Worm (Caenorhabditis elegans) whole organism, L4 larva: ENCODE data around the gene syd-9.

ENCODE experiments used
- D1046.2 ChIP-seq: fragments of 200-800 bp; sonication (Bioruptor generic); IDR thresholded peaks from 2 replicates; pipeline ENCODE4 v1.3.6; 2022; ENCODE audit warnings: missing genetic modification characterization, missing compliant biosample characterization
- F26F4.8 ChIP-seq: fragments of 200-800 bp; sonication (Bioruptor generic); conservative IDR thresholded peaks from 2 replicates; pipeline ENCODE4 v1.3.6; 2022; ENCODE audit warnings: missing genetic modification characterization, missing compliant biosample characterization
- F37D6.2 ChIP-seq: sonication (generic microtip); optimal IDR thresholded peaks from 2 replicates; lab custom pipeline; 2016; ENCODE audit warnings: mild to moderate bottlenecking, missing genetic modification characterization, missing compliant biosample characterization
- F44E2.7 ChIP-seq: fragments of 200-800 bp; sonication (Bioruptor generic); IDR thresholded peaks from 2 replicates; pipeline ENCODE4 v2.1.2; 2022; ENCODE audit warnings: missing genetic modification characterization, missing compliant biosample characterization
- R02D3.7 ChIP-seq: fragments of 150-350 bp; sonication (generic microtip); optimal IDR thresholded peaks from 3 replicates; lab custom pipeline; 2014; ENCODE audit warnings: missing biosample characterization, missing genetic modification characterization
- T20F7.1 ChIP-seq: fragments of 200-800 bp; sonication (Bioruptor generic); optimal IDR thresholded peaks from 2 replicates; lab custom pipeline; 2018; ENCODE audit warnings: mild to moderate bottlenecking, missing genetic modification characterization, missing compliant biosample characterization
- Y5F2A.4 ChIP-seq: fragments of 200-800 bp; sonication (Bioruptor generic); optimal IDR thresholded peaks from 2 replicates; lab custom pipeline; 2018; ENCODE audit warnings: mild to moderate bottlenecking, missing genetic modification characterization, missing compliant biosample characterization
- Y75B8A.6 ChIP-seq: fragments of 200-800 bp; sonication (Bioruptor generic); IDR thresholded peaks from 2 replicates; pipeline ENCODE4 v1.3.6; 2022; ENCODE audit warnings: missing genetic modification reagents, missing genetic modification characterization, missing compliant biosample characterization
- attf-4 ChIP-seq: sonication (generic microtip); optimal IDR thresholded peaks from 3 replicates; lab custom pipeline; 2017; ENCODE audit warnings: missing biosample characterization, missing genetic modification characterization
- ceh-28 ChIP-seq: fragments of 150-350 bp; optimal IDR thresholded peaks from 2 replicates; lab custom pipeline; 2014; ENCODE audit warnings: missing biosample characterization, missing genetic modification reagents, missing genetic modification characterization
- ces-1 ChIP-seq: fragments of 150-350 bp; sonication (generic microtip); optimal IDR thresholded peaks from 4 replicates; lab custom pipeline; 2014; ENCODE audit warnings: missing biosample characterization, missing genetic modification reagents, missing genetic modification characterization
- cey-2 ChIP-seq: sonication (generic microtip); optimal IDR thresholded peaks from 3 replicates; lab custom pipeline; 2017; ENCODE audit warnings: missing genetic modification characterization, mild to moderate bottlenecking, missing compliant biosample characterization, antibody characterized with exemption, borderline replicate concordance; ENCODE audit not compliant: insufficient read depth
- ctbp-1 ChIP-seq: fragments of 200-800 bp; sonication (Bioruptor generic); IDR thresholded peaks from 2 replicates; pipeline ENCODE4 v1.3.6; 2022; ENCODE audit warnings: missing genetic modification reagents, missing genetic modification characterization, missing compliant biosample characterization
- dpl-1 ChIP-seq: fragments of 150-350 bp; optimal IDR thresholded peaks from 2 replicates; lab custom pipeline; 2014; ENCODE audit warnings: missing biosample characterization, missing genetic modification reagents, missing genetic modification characterization
- duxl-1 ChIP-seq: sonication (generic microtip); optimal IDR thresholded peaks from 2 replicates; lab custom pipeline; 2016; ENCODE audit warnings: mild to moderate bottlenecking, missing genetic modification characterization, moderate library complexity, missing compliant biosample characterization; ENCODE audit not compliant: poor library complexity
- dve-1 ChIP-seq: sonication (generic microtip); optimal IDR thresholded peaks from 2 replicates; lab custom pipeline; 2017; ENCODE audit warnings: antibody characterized with exemption, mild to moderate bottlenecking, missing genetic modification characterization, missing compliant biosample characterization; ENCODE audit not compliant: insufficient read depth
- fkh-10 ChIP-seq: fragments of 150-350 bp; optimal IDR thresholded peaks from 2 replicates; lab custom pipeline; 2014; ENCODE audit warnings: missing biosample characterization, missing genetic modification reagents, missing genetic modification characterization
- fos-1 ChIP-seq: fragments of 150-350 bp; optimal IDR thresholded peaks from 2 replicates; lab custom pipeline; 2014; ENCODE audit warnings: missing biosample characterization, missing genetic modification characterization
- hmg-1.1 ChIP-seq: fragments of 200-800 bp; sonication (Bioruptor generic); IDR thresholded peaks from 2 replicates; pipeline ENCODE4 v1.3.6; 2022; ENCODE audit warnings: missing genetic modification reagents, missing genetic modification characterization, missing compliant biosample characterization
- lim-7 ChIP-seq: fragments of 200-800 bp; sonication (Bioruptor generic); IDR thresholded peaks from 2 replicates; pipeline ENCODE4 v1.3.6; 2022; ENCODE audit warnings: missing genetic modification characterization, missing compliant biosample characterization
- lin-13 ChIP-seq: fragments of 150-350 bp; optimal IDR thresholded peaks from 2 replicates; lab custom pipeline; 2014; ENCODE audit warnings: missing biosample characterization, missing genetic modification reagents, missing genetic modification characterization
- lin-15B ChIP-seq: fragments of 150-350 bp; sonication (generic microtip); optimal IDR thresholded peaks from 3 replicates; lab custom pipeline; 2014; ENCODE audit warnings: missing biosample characterization, missing genetic modification characterization
- lin-29 ChIP-seq: fragments of 200-800 bp; sonication (Bioruptor generic); IDR thresholded peaks from 2 replicates; pipeline ENCODE4 v1.3.6; 2022; ENCODE audit warnings: missing genetic modification reagents, missing genetic modification characterization, missing compliant biosample characterization
- lin-38 ChIP-seq: fragments of 200-800 bp; sonication (Bioruptor generic); IDR thresholded peaks from 2 replicates; pipeline ENCODE4 v1.3.6; 2022; ENCODE audit warnings: missing genetic modification reagents, missing genetic modification characterization, missing compliant biosample characterization
- madf-5 ChIP-seq, 2 experiments: fragments of 200-800 bp; sonication (Bioruptor generic); IDR thresholded peaks; 2 replicates each; pipeline ENCODE4 v1.3.6; 2022; ENCODE audit warnings: missing compliant biosample characterization in 2 of 2, missing genetic modification characterization in 2 of 2
- mdl-1 ChIP-seq, 2 experiments: fragments of 150-350 bp in 1 of 2; sonication (generic microtip) in 1 of 2; optimal IDR thresholded peaks; 2 replicates each; lab custom pipeline; 2014 to 2017; ENCODE audit warnings: missing biosample characterization in 2 of 2, missing genetic modification characterization in 2 of 2
- mep-1 ChIP-seq: fragments of 150-350 bp; sonication (generic microtip); optimal IDR thresholded peaks from 3 replicates; lab custom pipeline; 2014; ENCODE audit warnings: missing biosample characterization, missing genetic modification characterization
- mes-2 ChIP-seq: sonication (generic microtip); optimal IDR thresholded peaks from 2 replicates; lab custom pipeline; 2016; ENCODE audit warnings: missing genotype, mild to moderate bottlenecking, missing genetic modification characterization, missing compliant biosample characterization; ENCODE audit not compliant: poor library complexity, severe bottlenecking
- mxl-2 ChIP-seq: fragments of 200-800 bp; sonication (Bioruptor generic); conservative IDR thresholded peaks from 2 replicates; pipeline ENCODE4 v1.3.6; 2022; ENCODE audit warnings: missing genetic modification reagents, missing genetic modification characterization, missing compliant biosample characterization
- nhr-10 ChIP-seq: fragments of 150-350 bp; optimal IDR thresholded peaks from 2 replicates; lab custom pipeline; 2014; ENCODE audit warnings: missing biosample characterization, missing genetic modification characterization
- nhr-102 ChIP-seq: sonication (generic microtip); optimal IDR thresholded peaks from 2 replicates; lab custom pipeline; 2016; ENCODE audit warnings: mild to moderate bottlenecking, missing genetic modification characterization, moderate library complexity, missing compliant biosample characterization
- nhr-111 ChIP-seq: fragments of 200-800 bp; sonication (Bioruptor generic); optimal IDR thresholded peaks from 2 replicates; lab custom pipeline; 2018; ENCODE audit warnings: mild to moderate bottlenecking, missing genetic modification characterization, missing compliant biosample characterization
- nhr-237 ChIP-seq: sonication (generic microtip); optimal IDR thresholded peaks from 2 replicates; lab custom pipeline; 2017; ENCODE audit warnings: missing biosample characterization, missing genetic modification characterization
- nhr-28 ChIP-seq: fragments of 150-350 bp; optimal IDR thresholded peaks from 2 replicates; lab custom pipeline; 2014; ENCODE audit warnings: missing biosample characterization, missing genetic modification characterization
- nhr-42 ChIP-seq: fragments of 200-800 bp; sonication (Bioruptor generic); IDR thresholded peaks from 2 replicates; pipeline ENCODE4 v1.3.6; 2022; ENCODE audit warnings: missing genetic modification characterization, missing compliant biosample characterization
- nhr-76 ChIP-seq: fragments of 150-350 bp; optimal IDR thresholded peaks from 2 replicates; lab custom pipeline; 2014; ENCODE audit warnings: missing biosample characterization, missing genetic modification characterization
- pha-4 ChIP-seq, 2 experiments: fragments of 150-350 bp in 1 of 2; fragments of 200-800 bp in 1 of 2; sonication (Bioruptor generic) in 1 of 2; IDR thresholded peaks in 1 of 2; optimal IDR thresholded peaks in 1 of 2; 2 replicates each; pipeline versions ENCODE4 v1.3.6 to Lab custom; 2014 to 2022; ENCODE audit warnings: missing genetic modification characterization in 2 of 2, missing genetic modification reagents in 2 of 2, missing biosample characterization in 1 of 2, missing compliant biosample characterization in 1 of 2
- rbr-2 ChIP-seq: sonication (generic microtip); optimal IDR thresholded peaks from 2 replicates; lab custom pipeline; 2016; ENCODE audit warnings: missing genotype, missing genetic modification characterization, missing compliant biosample characterization
- sdz-12 ChIP-seq: fragments of 200-800 bp; sonication (Bioruptor generic); optimal IDR thresholded peaks from 2 replicates; lab custom pipeline; 2018; ENCODE audit warnings: mild to moderate bottlenecking, missing genetic modification characterization, missing compliant biosample characterization
- set-16 ChIP-seq: fragments of 200-800 bp; sonication (Bioruptor generic); IDR thresholded peaks from 2 replicates; pipeline ENCODE4 v1.3.6; 2022; ENCODE audit warnings: missing genetic modification reagents, missing genetic modification characterization, missing compliant biosample characterization
- skn-1 ChIP-seq: fragments of 150-350 bp; optimal IDR thresholded peaks from 2 replicates; lab custom pipeline; 2014; ENCODE audit warnings: missing biosample characterization, missing genetic modification characterization
- snpc-4 ChIP-seq: fragments of 150-350 bp; optimal IDR thresholded peaks from 2 replicates; lab custom pipeline; 2014; ENCODE audit warnings: missing biosample characterization, missing genetic modification characterization
- unc-130 ChIP-seq: sonication (generic microtip); optimal IDR thresholded peaks from 2 replicates; lab custom pipeline; 2016; ENCODE audit warnings: missing genetic modification reagents, missing genetic modification characterization, missing compliant biosample characterization
- unc-62 ChIP-seq, 3 experiments: fragments of 150-350 bp in 1 of 3; sonication (generic microtip); optimal IDR thresholded peaks in 2 of 3; peaks in 1 of 3; 1 replicate in 1 of 3; 2 replicates in 2 of 3; lab custom pipeline; 2014 to 2017; ENCODE audit warnings: missing biosample characterization in 3 of 3, missing genetic modification characterization in 3 of 3, missing genetic modification reagents in 3 of 3, missing genotype in 1 of 3
- zag-1 ChIP-seq: fragments of 150-350 bp; optimal IDR thresholded peaks from 2 replicates; lab custom pipeline; 2014; ENCODE audit warnings: missing biosample characterization, missing genetic modification characterization
- zfp-2 ChIP-seq: sonication (generic microtip); optimal IDR thresholded peaks from 2 replicates; lab custom pipeline; 2016; ENCODE audit warnings: mild to moderate bottlenecking, missing genetic modification characterization, missing compliant biosample characterization
- zip-2 ChIP-seq: fragments of 150-350 bp; optimal IDR thresholded peaks from 2 replicates; lab custom pipeline; 2014; ENCODE audit warnings: missing biosample characterization, missing genetic modification characterization

syd-9 gene

DNA sequence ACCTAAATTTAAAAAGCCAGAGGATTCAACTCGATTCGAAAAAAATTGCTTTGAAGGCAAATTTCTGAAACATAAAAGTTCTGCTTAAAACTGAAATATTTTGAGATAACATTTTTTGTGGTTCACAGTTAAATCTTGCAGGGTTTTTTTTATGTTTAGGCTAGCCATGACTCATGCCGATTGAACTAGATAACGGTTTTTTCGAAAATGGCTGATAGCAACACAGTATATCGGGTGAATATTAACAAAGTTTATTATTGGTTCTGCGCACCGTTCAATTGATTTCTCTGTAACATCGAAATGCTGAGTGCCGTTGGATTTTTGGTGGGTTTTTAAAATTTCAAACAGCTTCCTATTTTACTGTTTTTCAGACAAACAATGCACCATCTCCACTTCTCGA lies 40.6 kb upstream of the syd-9 start, which contains the start of gene F43E12.1:
Gene F43E12.1 (plus strand): TSS at position 301 of the 400 bp plus-strand sequence.
- TF ChIP-seq nhr-111 (GFP tag; lab: Kevin White, UChicago) (no peak), nhr-10 (no peak), fos-1 (tag; lab: Kevin White, UChicago) (no peak), R02D3.7 (tag; lab: Kevin White, UChicago) (no peak), dpl-1 (GFP tag; lab: Kevin White, UChicago) (no peak), sdz-12 (GFP tag; lab: Kevin White, UChicago) (no peak)

DNA sequence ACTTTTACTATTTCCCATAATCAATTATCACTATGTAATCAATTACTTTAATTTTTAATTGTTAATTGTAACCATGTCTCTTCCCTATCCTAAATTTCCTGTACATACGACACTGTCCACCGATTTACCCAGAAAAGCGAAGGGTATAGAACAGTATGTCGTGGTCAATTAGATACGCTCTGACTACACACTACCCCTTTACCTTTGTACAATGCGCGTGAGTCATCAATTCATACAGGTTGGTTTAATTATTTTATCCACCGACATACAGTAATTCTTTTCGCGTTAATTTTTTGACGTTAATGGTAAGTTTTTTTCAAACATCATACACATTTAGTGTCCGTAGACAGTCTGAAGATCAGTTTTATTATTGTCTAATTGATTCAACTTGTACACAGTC lies 36.3 kb upstream of the syd-9 start:
- peak; percentile 90 for TF ChIP-seq lin-29 (GFP tag; lab: Robert Waterston, UW)
- TF ChIP-seq nhr-111 (GFP tag; lab: Kevin White, UChicago), result no peak
- peak; percentile 98 for TF ChIP-seq dve-1 (tag; lab: Kevin White, UChicago)
- peak; percentile 99 for TF ChIP-seq mep-1 (tag; lab: Kevin White, UChicago)
- no peak for TF ChIP-seq Y5F2A.4 (GFP tag; lab: Kevin White, UChicago)
- TF ChIP-seq nhr-102 (tag; lab: Kevin White, UChicago), result peak; percentile 98
- 0 out of 2 replicates have a peak, but pooled peaks have one; percentile 49 for TF ChIP-seq D1046.2 (GFP tag; lab: Robert Waterston, UW)
- TF ChIP-seq rbr-2 (tag; lab: Kevin White, UChicago), result peak; percentile 94
- TF ChIP-seq zip-2 (tag; lab: Kevin White, UChicago), result peak; percentile 86
- TF ChIP-seq nhr-42 (GFP tag; lab: Robert Waterston, UW), result peak; percentile 97
- peak; percentile 90 for TF ChIP-seq T20F7.1 (GFP tag; lab: Kevin White, UChicago)
- no peak for TF ChIP-seq Y75B8A.6 (GFP tag; lab: Robert Waterston, UW)
- no peak for TF ChIP-seq R02D3.7 (tag; lab: Kevin White, UChicago)
- peak; percentile 60 for TF ChIP-seq fos-1 (tag; lab: Kevin White, UChicago)
- TF ChIP-seq zag-1 (tag; lab: Kevin White, UChicago), result no peak
- TF ChIP-seq zfp-2, result peak; percentile 47
- TF ChIP-seq skn-1 (tag; lab: Kevin White, UChicago), result no peak
- peak; percentile 84 for TF ChIP-seq lin-13
- no peak for TF ChIP-seq ctbp-1 (GFP tag; lab: Robert Waterston, UW)
- peak; percentile 98 for TF ChIP-seq hmg-1.1
- peak; percentile 73 for TF ChIP-seq lin-38 (GFP tag; lab: Robert Waterston, UW)
- peak; percentile 84 for TF ChIP-seq pha-4 (GFP tag; IDR thresholded peaks at IDR 0.05; lab: Robert Waterston, UW)
- peak; percentile 50 for TF ChIP-seq pha-4 (tag; optimal IDR thresholded peaks at IDR 0.05; lab: Kevin White, UChicago)
- TF ChIP-seq attf-4 (tag; lab: Kevin White, UChicago), result no peak
- TF ChIP-seq snpc-4 (tag; lab: Kevin White, UChicago), result no peak
- TF ChIP-seq ceh-28 (tag; lab: Kevin White, UChicago), result peak; percentile 38
- no peak for TF ChIP-seq fkh-10 (GFP tag; lab: Kevin White, UChicago)
- no peak for TF ChIP-seq lim-7
- no peak for TF ChIP-seq madf-5 (GFP tag; IDR thresholded peaks at IDR 0.05; lab: Robert Waterston, UW)
- TF ChIP-seq duxl-1 (tag; lab: Kevin White, UChicago), result peak; percentile 97
- peak in 1 of 2 experiments; percentile 95 for TF ChIP-seq unc-62 (GFP tag; optimal IDR thresholded peaks at IDR 0.05 in 1 of 2; lab: Kevin White, UChicago)
- TF ChIP-seq unc-62 (tag; optimal IDR thresholded peaks at IDR 0.05; lab: Kevin White, UChicago), result peak; percentile 64
- TF ChIP-seq mdl-1 (tag; optimal IDR thresholded peaks at IDR 0.05; lab: Kevin White, UChicago), result peak; percentile 18 to 80
- 0 out of 2 replicates have a peak, but pooled peaks have one; percentile 53 for TF ChIP-seq mxl-2 (GFP tag; lab: Robert Waterston, UW)
- no peak for TF ChIP-seq unc-130 (GFP tag; lab: Kevin White, UChicago)
- TF ChIP-seq lin-15B (tag; lab: Kevin White, UChicago), result no peak
- TF ChIP-seq F26F4.8, result no peak
- no peak for TF ChIP-seq mes-2 (tag; lab: Kevin White, UChicago)
- TF ChIP-seq F37D6.2 (tag; lab: Kevin White, UChicago), result peak; percentile 86
- peak; percentile 72 for TF ChIP-seq nhr-237 (tag; lab: Kevin White, UChicago)
- no peak for TF ChIP-seq set-16
- peak; percentile 12 for TF ChIP-seq ces-1 (GFP tag; lab: Kevin White, UChicago)
- no peak for TF ChIP-seq cey-2
- no peak for TF ChIP-seq sdz-12 (GFP tag; lab: Kevin White, UChicago)
- peak; percentile 66 for TF ChIP-seq dpl-1 (GFP tag; lab: Kevin White, UChicago)
- TF ChIP-seq F44E2.7 (GFP tag; lab: Robert Waterston, UW), result no peak
- TF ChIP-seq nhr-76, result peak; percentile 68
- TF ChIP-seq nhr-28 (tag; lab: Kevin White, UChicago), result peak; percentile 95
